Worm (Caenorhabditis elegans) whole organism, early embryonic: ENCODE measurements around the gene atf-7.

Experiments
- ama-1 ChIP-seq: fragments of 150-350 bp; optimal IDR thresholded peaks from 2 replicates; lab custom pipeline; 2014
- sea-1 ChIP-seq: fragments of 200-800 bp; sonication (Bioruptor generic); conservative IDR thresholded peaks from 2 replicates; pipeline ENCODE4 v1.3.6; 2022; ENCODE audit warnings: missing genetic modification characterization, missing compliant biosample characterization

- TF ChIP-seq sea-1 (GFP tag; lab: Robert Waterston, UW) (no peak), ama-1 (lab: Kevin White, UChicago) (no peak)
Observed at ce11 chrIII:4460242-4460641, 38.6 kb downstream of the atf-7 start.
